Fruit fly (Drosophila melanogaster) whole organism, embryonic: ENCODE results near the gene CG14442.

Experiments
- Antp ChIP-seq: fragments of 200-800 bp; sonication (Bioruptor generic); optimal IDR thresholded peaks from 3 replicates; lab custom pipeline; 2016; ENCODE audit warnings: missing biosample characterization, missing genetic modification characterization
- Bgb ChIP-seq: fragments of 200-800 bp; sonication (Bioruptor generic); IDR thresholded peaks from 2 replicates; pipeline ENCODE4 v1.3.6; 2022; ENCODE audit warnings: missing biosample characterization, missing genetic modification characterization; ENCODE audit not compliant: partially characterized antibody
- CG14860 ChIP-seq: fragments of 200-800 bp; sonication (Bioruptor generic); IDR thresholded peaks from 3 replicates; pipeline ENCODE4 v1.3.6; 2022; ENCODE audit warnings: missing biosample characterization, missing genetic modification characterization; ENCODE audit not compliant: partially characterized antibody
- CG1529 ChIP-seq: fragments of 200-800 bp; sonication (Bioruptor generic); optimal IDR thresholded peaks from 3 replicates; lab custom pipeline; 2018; ENCODE audit warnings: missing biosample characterization, missing genetic modification characterization
- CG17361 ChIP-seq: fragments of 200-800 bp; sonication (Bioruptor generic); IDR thresholded peaks from 3 replicates; pipeline ENCODE4 v1.3.6; 2022; ENCODE audit warnings: missing biosample characterization, missing genetic modification characterization
- CG2120 ChIP-seq: fragments of 200-800 bp; sonication (Bioruptor generic); optimal IDR thresholded peaks from 3 replicates; lab custom pipeline; 2016; ENCODE audit warnings: missing biosample characterization, missing genetic modification characterization
- CG2889 ChIP-seq: fragments of 200-800 bp; sonication (Bioruptor generic); IDR thresholded peaks from 3 replicates; pipeline ENCODE4 v1.3.6; 2022; ENCODE audit warnings: missing biosample characterization, missing genetic modification characterization
- CG3726 ChIP-seq: fragments of 200-800 bp; sonication (Bioruptor generic); IDR thresholded peaks from 3 replicates; pipeline ENCODE4, ENCODE4 v1.3.6; 2022; ENCODE audit warnings: missing biosample characterization, missing genetic modification characterization
- CG4282 ChIP-seq: fragments of 200-800 bp; sonication (Bioruptor generic); optimal IDR thresholded peaks from 2 replicates; lab custom pipeline; 2016; ENCODE audit warnings: missing biosample characterization, missing genetic modification characterization
- CG7357 ChIP-seq: fragments of 200-800 bp; sonication (Bioruptor generic); IDR thresholded peaks from 3 replicates; pipeline ENCODE4 v1.3.6; 2022; ENCODE audit warnings: missing biosample characterization, missing genetic modification characterization
- CG7556 ChIP-seq: fragments of 200-800 bp; sonication (Bioruptor generic); optimal IDR thresholded peaks from 2 replicates; lab custom pipeline; 2017; ENCODE audit warnings: missing biosample characterization, mild to moderate bottlenecking, missing genetic modification characterization
- CG7987 ChIP-seq: fragments of 200-800 bp; sonication (Bioruptor generic); optimal IDR thresholded peaks from 2 replicates; lab custom pipeline; 2018; ENCODE audit warnings: missing biosample characterization, mild to moderate bottlenecking, missing genetic modification characterization, moderate library complexity
- CG8478 ChIP-seq: fragments of >200 bp; optimal IDR thresholded peaks from 2 replicates; lab custom pipeline; 2018
- CG9797 ChIP-seq: fragments of 200-800 bp; sonication (Bioruptor generic); optimal IDR thresholded peaks from 3 replicates; lab custom pipeline; 2018; ENCODE audit warnings: missing biosample characterization, mild to moderate bottlenecking, missing genetic modification characterization
- Camta ChIP-seq: fragments of 200-800 bp; sonication (Bioruptor generic); optimal IDR thresholded peaks from 2 replicates; lab custom pipeline; 2016; ENCODE audit warnings: missing biosample characterization, missing genetic modification characterization
- Chrac-16 ChIP-seq: fragments of 200-800 bp; sonication (Bioruptor generic); optimal IDR thresholded peaks from 3 replicates; lab custom pipeline; 2016; ENCODE audit warnings: missing biosample characterization, missing genetic modification characterization
- D ChIP-seq, 2 experiments: fragments of 200-800 bp in 1 of 2; fragments of >200 bp in 1 of 2; sonication (Bioruptor generic) in 1 of 2; optimal IDR thresholded peaks; 2 replicates in 1 of 2; 3 replicates in 1 of 2; lab custom pipeline; 2017; ENCODE audit warnings: mild to moderate bottlenecking in 1 of 2, missing biosample characterization in 1 of 2, missing genetic modification characterization in 1 of 2, missing genetic modification reagents in 1 of 2
- Dip3 ChIP-seq: fragments of 200-800 bp; sonication (Bioruptor generic); optimal IDR thresholded peaks from 3 replicates; lab custom pipeline; 2016; ENCODE audit warnings: missing biosample characterization, missing genetic modification characterization
- Dp ChIP-seq: fragments of 200-800 bp; sonication (Bioruptor generic); optimal IDR thresholded peaks from 2 replicates; lab custom pipeline; 2018; ENCODE audit warnings: missing biosample characterization, mild to moderate bottlenecking, missing genetic modification characterization, moderate library complexity
- Eip74EF ChIP-seq, 2 experiments: fragments of 200-800 bp in 1 of 2; fragments of >200 bp in 1 of 2; sonication (Bioruptor generic) in 1 of 2; optimal IDR thresholded peaks; 2 replicates each; lab custom pipeline; 2017 to 2019; ENCODE audit warnings: missing biosample characterization in 2 of 2, missing genetic modification characterization in 2 of 2, mild to moderate bottlenecking in 1 of 2, moderate library complexity in 1 of 2
- Elba2 ChIP-seq: fragments of 200-800 bp; sonication (Bioruptor generic); optimal IDR thresholded peaks from 3 replicates; lab custom pipeline; 2016; ENCODE audit warnings: missing biosample characterization, missing genetic modification characterization
- Ets97D ChIP-seq: fragments of 200-800 bp; sonication (Bioruptor generic); optimal IDR thresholded peaks from 3 replicates; lab custom pipeline; 2016; ENCODE audit warnings: missing biosample characterization, missing genetic modification characterization
- Fer1 ChIP-seq: fragments of 200-800 bp; sonication (Bioruptor generic); optimal IDR thresholded peaks from 2 replicates; lab custom pipeline; 2017; ENCODE audit warnings: missing biosample characterization, mild to moderate bottlenecking, missing genetic modification characterization
- Fer3 ChIP-seq: fragments of 200-800 bp; sonication (Bioruptor generic); optimal IDR thresholded peaks from 2 replicates; lab custom pipeline; 2018; ENCODE audit warnings: missing biosample characterization, mild to moderate bottlenecking, missing genetic modification characterization, moderate library complexity
- Gsc ChIP-seq: fragments of 200-800 bp; sonication (Bioruptor generic); IDR thresholded peaks from 2 replicates; pipeline ENCODE4 v1.3.6; 2022; ENCODE audit warnings: missing biosample characterization, missing genetic modification characterization
- HLH3B ChIP-seq: fragments of 200-800 bp; sonication (Bioruptor generic); IDR thresholded peaks from 2 replicates; pipeline ENCODE4 v1.3.6; 2022; ENCODE audit warnings: missing biosample characterization, missing genetic modification characterization
- Hr51 ChIP-seq, 2 experiments: fragments of 200-800 bp; sonication (Bioruptor generic); optimal IDR thresholded peaks; 2 replicates in 1 of 2; 3 replicates in 1 of 2; lab custom pipeline; 2016 to 2018; ENCODE audit warnings: missing biosample characterization in 2 of 2, missing genetic modification characterization in 2 of 2, mild to moderate bottlenecking in 1 of 2, moderate library complexity in 1 of 2
- Med ChIP-seq: fragments of 200-800 bp; sonication (Bioruptor generic); peaks from one replicate; lab custom pipeline; 2016; ENCODE audit warnings: missing biosample characterization, missing genetic modification characterization, mild to moderate bottlenecking, inconsistent platforms, moderate library complexity
- Meics ChIP-seq: fragments of 200-800 bp; sonication (Bioruptor generic); optimal IDR thresholded peaks from 2 replicates; lab custom pipeline; 2017; ENCODE audit warnings: missing biosample characterization, mild to moderate bottlenecking, missing genetic modification characterization
- NFAT ChIP-seq: fragments of 200-800 bp; sonication (Bioruptor generic); IDR thresholded peaks from 2 replicates; pipeline ENCODE4 v1.3.6; 2022; ENCODE audit warnings: missing biosample characterization, missing genetic modification characterization
- Neu2 ChIP-seq: fragments of 200-800 bp; sonication (Bioruptor generic); optimal IDR thresholded peaks from 3 replicates; lab custom pipeline; 2016; ENCODE audit warnings: missing biosample characterization, missing genetic modification characterization, borderline replicate concordance
- Stat92E ChIP-seq, 3 experiments: fragments of >200 bp in 2 of 3; fragments of 200-800 bp in 1 of 3; sonication (Bioruptor generic) in 1 of 3; optimal IDR thresholded peaks; 2 replicates each; lab custom pipeline; 2017 to 2019; ENCODE audit warnings: missing biosample characterization in 3 of 3, missing genetic modification characterization in 3 of 3, mild to moderate bottlenecking in 1 of 3, moderate library complexity in 1 of 3
- abd-A ChIP-seq: fragments of 200-800 bp; sonication (Bioruptor generic); optimal IDR thresholded peaks from 3 replicates; lab custom pipeline; 2019; ENCODE audit warnings: missing biosample characterization, mild to moderate bottlenecking, missing genetic modification characterization, moderate library complexity
- cad ChIP-seq: fragments of >200 bp; optimal IDR thresholded peaks from 2 replicates; lab custom pipeline; 2017; ENCODE audit warnings: missing biosample characterization, missing genetic modification characterization
- caup ChIP-seq: fragments of 200-800 bp; sonication (Bioruptor generic); optimal IDR thresholded peaks from 3 replicates; lab custom pipeline; 2017; ENCODE audit warnings: missing biosample characterization, mild to moderate bottlenecking, missing genetic modification characterization, moderate library complexity; ENCODE audit not compliant: severe bottlenecking
- cg ChIP-seq: fragments of 200-800 bp; sonication (Bioruptor generic); optimal IDR thresholded peaks from 3 replicates; lab custom pipeline; 2019; ENCODE audit warnings: missing biosample characterization, mild to moderate bottlenecking, missing genetic modification characterization, moderate library complexity
- crol ChIP-seq: fragments of 200-800 bp; sonication (Bioruptor generic); IDR thresholded peaks from 2 replicates; pipeline ENCODE4 v1.3.6; 2022; ENCODE audit warnings: missing biosample characterization, missing genetic modification characterization
- ftz-f1 ChIP-seq: fragments of 200-800 bp; sonication (Bioruptor generic); optimal IDR thresholded peaks from 2 replicates; lab custom pipeline; 2016; ENCODE audit warnings: missing biosample characterization, missing genetic modification characterization
- gcm2 ChIP-seq: fragments of 200-800 bp; sonication (Bioruptor generic); optimal IDR thresholded peaks from 2 replicates; lab custom pipeline; 2016; ENCODE audit warnings: missing biosample characterization, missing genetic modification characterization
- gfzf ChIP-seq: fragments of 200-800 bp; sonication (Bioruptor generic); optimal IDR thresholded peaks from 2 replicates; lab custom pipeline; 2016; ENCODE audit warnings: missing biosample characterization, mild to moderate bottlenecking, missing genetic modification characterization, moderate library complexity
- knrl ChIP-seq: fragments of 200-800 bp; sonication (Bioruptor generic); IDR thresholded peaks from 3 replicates; pipeline ENCODE4 v1.3.6; 2022; ENCODE audit warnings: missing biosample characterization, missing genetic modification characterization; ENCODE audit not compliant: partially characterized antibody
- nom ChIP-seq: fragments of 200-800 bp; sonication (Bioruptor generic); optimal IDR thresholded peaks from 2 replicates; lab custom pipeline; 2017; ENCODE audit warnings: missing biosample characterization, missing genetic modification characterization, mild to moderate bottlenecking, moderate library complexity, missing genetic modification reagents
- peb ChIP-seq: fragments of 200-800 bp; sonication (Bioruptor generic); IDR thresholded peaks from 2 replicates; pipeline ENCODE4 v1.3.6; 2022; ENCODE audit warnings: missing biosample characterization, missing genetic modification characterization
- seq ChIP-seq: fragments of 200-800 bp; sonication (Bioruptor generic); IDR thresholded peaks from 2 replicates; pipeline ENCODE4 v1.3.6; 2022; ENCODE audit warnings: missing biosample characterization, missing genetic modification characterization
- shn ChIP-seq: fragments of 200-800 bp; sonication (Bioruptor generic); optimal IDR thresholded peaks from 3 replicates; lab custom pipeline; 2016; ENCODE audit warnings: missing biosample characterization, missing genetic modification characterization
- slou ChIP-seq: fragments of 200-800 bp; sonication (Bioruptor generic); optimal IDR thresholded peaks from 3 replicates; lab custom pipeline; 2016; ENCODE audit warnings: missing biosample characterization, missing genetic modification characterization
- ssp ChIP-seq: fragments of 200-800 bp; sonication (Bioruptor generic); IDR thresholded peaks from 2 replicates; pipeline ENCODE4 v1.3.6; 2022; ENCODE audit warnings: missing biosample characterization, missing genetic modification characterization
- trh ChIP-seq: fragments of 200-800 bp; sonication (Bioruptor generic); optimal IDR thresholded peaks from 2 replicates; lab custom pipeline; 2016; ENCODE audit warnings: missing biosample characterization, missing genetic modification characterization
- wor ChIP-seq: fragments of 200-800 bp; sonication (Bioruptor generic); IDR thresholded peaks from 2 replicates; pipeline ENCODE4 v1.3.6; 2022; ENCODE audit warnings: missing biosample characterization, missing genetic modification characterization

CG14442 gene

DNA sequence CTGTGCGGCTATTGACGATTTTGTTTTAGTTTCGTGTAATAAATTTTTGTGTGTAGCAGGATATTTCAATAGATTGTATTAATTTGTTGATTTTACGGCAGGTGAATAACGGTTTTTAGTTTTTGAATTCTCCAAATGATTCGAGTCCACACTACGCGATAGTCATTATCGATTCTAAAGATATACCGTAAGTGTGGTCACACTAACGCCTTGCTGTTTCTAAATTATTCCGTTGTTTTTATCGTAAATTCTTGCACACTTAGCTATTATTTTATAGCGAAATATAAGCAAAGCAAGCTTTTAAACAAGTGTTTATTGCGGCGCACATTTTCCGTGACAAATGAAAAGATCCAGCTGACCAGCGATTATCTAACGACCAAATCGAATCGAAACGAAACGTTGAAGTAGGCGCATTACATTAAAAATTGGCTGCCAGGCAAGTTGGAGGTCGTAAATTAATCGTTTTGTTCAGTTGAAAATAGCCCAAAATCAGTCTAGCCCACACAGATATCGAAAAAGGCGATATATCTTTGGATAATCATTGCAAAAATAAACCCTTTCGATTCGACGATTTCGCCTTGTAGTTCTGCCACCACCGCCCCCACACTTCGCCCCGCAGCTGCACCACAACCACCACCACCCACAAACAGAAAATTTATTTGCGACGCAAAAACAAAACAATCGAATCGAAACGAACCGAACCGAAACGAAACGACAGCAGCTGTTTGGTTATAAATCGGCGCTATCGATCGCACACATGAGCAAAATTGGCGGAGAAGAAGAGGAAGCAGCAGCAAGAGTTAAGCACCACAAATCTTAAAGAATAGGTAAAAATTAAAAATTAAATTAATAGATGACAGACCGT, 10.9 kb downstream of the CG14442 start, which contains the start of gene Pink1 (continued):
- no peak for TF ChIP-seq CG17361 (GFP tag; lab: Robert Waterston, UW)
- TF ChIP-seq CG4282, result no peak
- peak; percentile 91 for TF ChIP-seq crol (GFP tag; lab: Robert Waterston, UW)
- no peak for TF ChIP-seq CG3726
- TF ChIP-seq Fer1 (GFP tag; lab: Kevin White, UChicago), result peak; percentile 23
- no peak for TF ChIP-seq Antp
- TF ChIP-seq HLH3B (GFP tag; lab: Robert Waterston, UW), result no peak
- TF ChIP-seq Hr51 (GFP tag; optimal IDR thresholded peaks at IDR 0.05; lab: Kevin White, UChicago), result no peak
- no peak for TF ChIP-seq wor (GFP tag; lab: Robert Waterston, UW)
- no peak for TF ChIP-seq CG7987 (GFP tag; lab: Kevin White, UChicago)
- peak; percentile 68 for TF ChIP-seq gfzf (GFP tag; lab: Kevin White, UChicago)
- TF ChIP-seq Fer3 (tag; lab: Kevin White, UChicago), result no peak
- TF ChIP-seq D (optimal IDR thresholded peaks at IDR 0.05; lab: Kevin White, UChicago), result no peak
- TF ChIP-seq D (GFP tag; optimal IDR thresholded peaks at IDR 0.05; lab: Kevin White, UChicago), result no peak
- TF ChIP-seq Bgb (GFP tag; lab: Robert Waterston, UW), result peak; percentile 59
- TF ChIP-seq abd-A (tag; lab: Kevin White, UChicago), result no peak
- TF ChIP-seq CG14860 (GFP tag; lab: Robert Waterston, UW), result no peak
- TF ChIP-seq Chrac-16, result no peak
- TF ChIP-seq Eip74EF (GFP tag; optimal IDR thresholded peaks at IDR 0.05; lab: Kevin White, UChicago), result no peak
- no peak for TF ChIP-seq CG2120 (GFP tag; lab: Kevin White, UChicago)
- TF ChIP-seq shn (GFP tag; lab: Kevin White, UChicago), result no peak
- TF ChIP-seq CG7357 (GFP tag; lab: Robert Waterston, UW), result no peak
- peak; percentile 42 for TF ChIP-seq CG9797
- TF ChIP-seq CG2889 (GFP tag; lab: Robert Waterston, UW), result no peak
- no peak for TF ChIP-seq peb
- TF ChIP-seq Dp (GFP tag; lab: Kevin White, UChicago), result peak; percentile 12
- no peak for TF ChIP-seq seq (GFP tag; lab: Robert Waterston, UW)
- TF ChIP-seq Med (GFP tag; lab: Kevin White, UChicago), result peak; percentile 59
- no peak for TF ChIP-seq Camta (GFP tag; lab: Kevin White, UChicago)
- no peak for TF ChIP-seq ftz-f1 (GFP tag; lab: Kevin White, UChicago)
- TF ChIP-seq caup, result no peak
- TF ChIP-seq NFAT (GFP tag; lab: Robert Waterston, UW), result no peak
- no peak for TF ChIP-seq ssp (GFP tag; lab: Robert Waterston, UW)
- peak; percentile 1 for TF ChIP-seq Ets97D (GFP tag; lab: Kevin White, UChicago)
- TF ChIP-seq CG7556, result no peak
- TF ChIP-seq Stat92E (GFP tag; optimal IDR thresholded peaks at IDR 0.05; lab: Kevin White, UChicago), result no peak
- TF ChIP-seq nom (GFP tag; lab: Kevin White, UChicago), result peak; percentile 30
- TF ChIP-seq Gsc, result no peak
- no peak for TF ChIP-seq CG1529 (GFP tag; lab: Kevin White, UChicago)
- peak; percentile 41 for TF ChIP-seq cg (GFP tag; lab: Kevin White, UChicago)
- no peak for TF ChIP-seq Elba2 (GFP tag; lab: Kevin White, UChicago)
- TF ChIP-seq slou (GFP tag; lab: Kevin White, UChicago), result no peak
- TF ChIP-seq Dip3 (GFP tag; lab: Kevin White, UChicago), result no peak
- no peak for TF ChIP-seq Neu2 (GFP tag; lab: Kevin White, UChicago)
- no peak for TF ChIP-seq gcm2 (GFP tag; lab: Kevin White, UChicago)
- no peak for TF ChIP-seq Meics (GFP tag; lab: Kevin White, UChicago)
- TF ChIP-seq trh (GFP tag; lab: Kevin White, UChicago), result no peak
- TF ChIP-seq cad (GFP tag; lab: Kevin White, UChicago), result no peak
- no peak for TF ChIP-seq CG8478 (lab: Kevin White, UChicago)
- TF ChIP-seq knrl (GFP tag; lab: Robert Waterston, UW), result peak; percentile 57
